Worm (Caenorhabditis elegans): ENCODE measurements around the gene msp-76.

DNA sequence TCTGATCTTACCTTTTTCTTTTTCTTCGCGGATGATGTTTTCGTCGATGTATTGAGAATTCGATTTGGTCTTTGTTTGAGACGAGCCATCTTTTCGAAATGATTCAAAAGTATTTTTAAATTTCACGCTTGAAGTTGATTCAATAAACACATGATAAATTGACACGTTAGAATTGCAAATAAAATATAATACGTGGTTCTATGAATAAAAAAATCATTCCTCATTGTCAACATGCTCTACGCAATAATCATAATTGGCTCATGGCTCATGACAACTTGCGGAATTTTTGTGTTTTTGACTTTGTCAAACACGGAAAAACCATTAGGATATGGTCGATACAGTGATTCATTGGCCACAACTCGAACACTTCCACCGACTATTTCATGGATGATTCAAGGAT is 5.4 kb upstream of the msp-76 start, which contains the start of the genes htas-1 and ZK1251.3:
- TF ChIP-seq nhr-76 (tag; optimal IDR thresholded peaks at IDR 0.05) (no peak), nhr-11 (tag; optimal IDR thresholded peaks at IDR 0.05) (no peak), snpc-4 (tag; optimal IDR thresholded peaks at IDR 0.05) (no peak)

Data from whole organism, L3 larva.